Fruit fly (Drosophila melanogaster): ENCODE results near the gene MKP-4.

MKP-4 gene

dm6 chrX:19642819-19643504, 20.0 kb downstream of the MKP-4 start, which contains the start of the genes CG12237 and Sec61gamma (continued):
- TF ChIP-seq lov (optimal IDR thresholded peaks at IDR 0.05) (no peak), lov (GFP tag; IDR thresholded peaks at IDR 0.05) (no peak), CG13775 (GFP tag; optimal IDR thresholded peaks at IDR 0.05) (peak; percentile 5), sima (GFP tag; optimal IDR thresholded peaks at IDR 0.05) (no peak), CG17359 (tag; optimal IDR thresholded peaks at IDR 0.05) (peak; percentile 26), CG18599 (GFP tag; optimal IDR thresholded peaks at IDR 0.05) (no peak), CG4730 (GFP tag; IDR thresholded peaks at IDR 0.05) (no peak), CG18476 (GFP tag; optimal IDR thresholded peaks at IDR 0.05) (no peak), CG6791 (GFP tag; IDR thresholded peaks at IDR 0.05; ENCODE audit: partially characterized antibody) (0 out of 3 replicates have a peak, but pooled peaks have one; percentile 22), crp (GFP tag; optimal IDR thresholded peaks at IDR 0.05) (peak in 1 of 2 experiments; percentile 36), CG16863 (GFP tag; optimal IDR thresholded peaks at IDR 0.05) (no peak), tx (GFP tag; optimal IDR thresholded peaks at IDR 0.05) (no peak), tup (GFP tag; optimal IDR thresholded peaks at IDR 0.05) (no peak), Antp (GFP tag; optimal IDR thresholded peaks at IDR 0.05) (peak; percentile 28), cato (GFP tag; optimal IDR thresholded peaks at IDR 0.05; ENCODE audit: borderline replicate concordance) (no peak), dpn (GFP tag; optimal IDR thresholded peaks at IDR 0.05) (peak in 1 of 2 experiments; percentile 48), ac (GFP tag; optimal IDR thresholded peaks at IDR 0.05) (no peak), CG9609 (GFP tag; optimal IDR thresholded peaks at IDR 0.05) (peak; percentile 24), gfzf (GFP tag; optimal IDR thresholded peaks at IDR 0.05) (peak; percentile 39), CG2678 (tag; optimal IDR thresholded peaks at IDR 0.05) (peak; percentile 33), Xbp1 (GFP tag; optimal IDR thresholded peaks at IDR 0.05) (peak; percentile 58), CG4617 (GFP tag; optimal IDR thresholded peaks at IDR 0.05; ENCODE audit: borderline replicate concordance) (peak; percentile 32), ftz-f1 (GFP tag; optimal IDR thresholded peaks at IDR 0.05) (peak; percentile 20), Dp (GFP tag; optimal IDR thresholded peaks at IDR 0.05) (peak; percentile 10), grau (tag; optimal IDR thresholded peaks at IDR 0.05) (peak; percentile 28), cwo (GFP tag; optimal IDR thresholded peaks at IDR 0.05) (no peak), H2.0 (GFP tag; IDR thresholded peaks at IDR 0.05) (0 out of 2 replicates have a peak, but pooled peaks have one; percentile 6), vvl (GFP tag; IDR thresholded peaks at IDR 0.05) (peak; percentile 57; the same call in 1 of the 2 replicates), bab2 (GFP tag; optimal IDR thresholded peaks at IDR 0.05) (no peak), CG17802 (tag; optimal IDR thresholded peaks at IDR 0.05) (peak; percentile 15), CG32767 (GFP tag; IDR thresholded peaks at IDR 0.05) (no peak), oc (tag; optimal IDR thresholded peaks at IDR 0.05) (no peak), CG11398 (GFP tag; optimal IDR thresholded peaks at IDR 0.05) (no peak), jumu (GFP tag; optimal IDR thresholded peaks at IDR 0.05) (peak; percentile 6), CG42726 (GFP tag; IDR thresholded peaks at IDR 0.05; ENCODE audit: partially characterized antibody) (peak; percentile 33; the same call in 1 of the 2 replicates), B-H2 (GFP tag; optimal IDR thresholded peaks at IDR 0.05) (peak; percentile 44), CG14441 (GFP tag; IDR thresholded peaks at IDR 0.05) (no peak), CG2712 (tag; optimal IDR thresholded peaks at IDR 0.05) (peak; percentile 48), CG1647 (GFP tag; optimal IDR thresholded peaks at IDR 0.05) (peak; percentile 14), chm (GFP tag; IDR thresholded peaks at IDR 0.05) (peak; percentile 41; the same call in 1 of the 2 replicates), klu (GFP tag; IDR thresholded peaks at IDR 0.05) (no peak), CG11093 (GFP tag; IDR thresholded peaks at IDR 0.05) (no peak), CG8089 (GFP tag; optimal IDR thresholded peaks at IDR 0.05) (no peak), CG2875 (GFP tag; optimal IDR thresholded peaks at IDR 0.05) (no peak), pfk (GFP tag; optimal IDR thresholded peaks at IDR 0.05) (peak; percentile 13), Fer3 (tag; optimal IDR thresholded peaks at IDR 0.05) (peak; percentile 1), cad (GFP tag; optimal IDR thresholded peaks at IDR 0.05) (no peak), sc (optimal IDR thresholded peaks at IDR 0.05) (no peak), sc (GFP tag; optimal IDR thresholded peaks at IDR 0.05) (no peak)

All from whole organism, embryonic.